Worm (Caenorhabditis elegans): Measurements from ENCODE around the gene T01B11.1.

DNA sequence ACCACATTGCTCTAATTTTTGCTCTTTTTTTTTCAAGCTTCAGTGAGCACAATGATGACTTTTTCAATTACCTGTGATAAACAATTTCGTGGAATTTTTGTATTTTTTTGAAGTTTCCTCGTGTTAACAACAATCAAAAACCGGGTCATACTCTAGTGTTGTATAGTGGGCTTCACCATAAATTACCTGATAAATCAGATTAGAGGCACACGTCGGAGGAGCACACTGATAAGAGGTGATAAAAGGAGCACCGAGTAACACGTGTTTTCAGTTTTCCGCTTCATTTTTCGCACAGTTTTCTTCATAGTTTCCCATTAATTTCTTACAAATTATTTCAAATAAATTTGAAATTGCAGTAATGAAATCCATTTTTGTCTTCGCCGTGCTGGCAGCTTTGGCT lies 34.3 kb downstream of the T01B11.1 start, which contains the start of gene spp-8:
- TF ChIP-seq zfh-2 (GFP tag; conservative IDR thresholded peaks at IDR 0.05) = no peak
- TF ChIP-seq pha-4 (tag; optimal IDR thresholded peaks at IDR 0.05) = no peak
- TF ChIP-seq B0261.1 (tag; optimal IDR thresholded peaks at IDR 0.05) = no peak
- TF ChIP-seq snpc-4 (GFP tag; optimal IDR thresholded peaks at IDR 0.05) = no peak
- TF ChIP-seq snpc-4 (tag; optimal IDR thresholded peaks at IDR 0.05) = no peak
- TF ChIP-seq ztf-3 (GFP tag; optimal IDR thresholded peaks at IDR 0.05) = no peak
- no peak for TF ChIP-seq ceh-91 (GFP tag; IDR thresholded peaks at IDR 0.05)
- TF ChIP-seq ama-1 (optimal IDR thresholded peaks at IDR 0.05) = no peak
- no peak for TF ChIP-seq ama-1 (GFP tag; optimal IDR thresholded peaks at IDR 0.05)
- TF ChIP-seq pbrm-1 (GFP tag; IDR thresholded peaks at IDR 0.05) = no peak
- no peak for TF ChIP-seq akir-1 (GFP tag; optimal IDR thresholded peaks at IDR 0.05)
- TF ChIP-seq lsl-1 (GFP tag; optimal IDR thresholded peaks at IDR 0.05) = no peak
- TF ChIP-seq K12H6.12 (tag; optimal IDR thresholded peaks at IDR 0.05) = no peak
- no peak for TF ChIP-seq mcd-1 (GFP tag; IDR thresholded peaks at IDR 0.05)

Data from whole organism, young adult.